Worm (Caenorhabditis elegans): ENCODE data around the gene srh-279.

DNA sequence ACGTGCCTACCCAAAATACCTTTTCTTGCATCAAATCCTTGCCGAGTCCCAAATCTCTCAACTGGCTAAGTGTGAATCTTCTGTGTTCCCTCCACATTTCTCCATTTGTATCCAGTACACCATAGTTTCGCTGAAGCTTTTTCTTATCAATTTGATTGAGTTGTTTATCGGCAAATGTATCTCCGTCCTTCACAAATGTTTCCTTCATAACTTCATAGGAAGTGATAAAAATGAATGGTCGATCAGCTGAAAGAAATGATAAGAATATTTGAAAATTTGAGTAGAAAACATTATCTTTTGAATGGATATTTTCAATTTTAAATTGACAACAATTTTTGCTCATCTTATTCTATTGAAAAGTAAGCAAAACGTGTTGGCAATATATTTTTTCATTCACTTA, 17.0 kb upstream of the srh-279 start:
- TF ChIP-seq snpc-4 (tag; optimal IDR thresholded peaks at IDR 0.05) (no peak), unc-62 (GFP tag; optimal IDR thresholded peaks at IDR 0.05) (no peak), fos-1 (tag; optimal IDR thresholded peaks at IDR 0.05) (no peak), egl-27 (tag; optimal IDR thresholded peaks at IDR 0.05) (no peak)
